Worm (Caenorhabditis elegans) whole organism, young adult: ENCODE measurements around the gene C08E8.5.

Source experiments
- K11D2.4 ChIP-seq: fragments of 200-800 bp; sonication (Bioruptor generic); IDR thresholded peaks from 2 replicates; pipeline ENCODE4 v1.3.6; 2022; ENCODE audit warnings: missing genetic modification reagents, missing genetic modification characterization, missing compliant biosample characterization
- T07F8.4 ChIP-seq: sonication (generic microtip); optimal IDR thresholded peaks from 2 replicates; lab custom pipeline; 2016; ENCODE audit warnings: mild to moderate bottlenecking, missing genetic modification characterization, moderate library complexity, missing compliant biosample characterization
- T26A5.8 ChIP-seq: sonication (generic microtip); optimal IDR thresholded peaks from 2 replicates; lab custom pipeline; 2016; ENCODE audit warnings: missing genetic modification characterization, missing compliant biosample characterization
- akir-1 ChIP-seq: fragments of 200-800 bp; sonication (Bioruptor generic); optimal IDR thresholded peaks from 2 replicates; lab custom pipeline; 2018; ENCODE audit warnings: mild to moderate bottlenecking, missing genetic modification characterization, moderate library complexity, missing compliant biosample characterization
- ama-1 ChIP-seq, 3 experiments: fragments of 150-350 bp in 1 of 3; sonication (generic microtip) in 2 of 3; optimal IDR thresholded peaks; 2 replicates each; lab custom pipeline; 2014 to 2018; ENCODE audit warnings: missing biosample characterization in 2 of 3, missing genetic modification characterization in 2 of 3, missing genetic modification reagents in 2 of 3
- attf-3 ChIP-seq: fragments of 200-800 bp; sonication (Bioruptor generic); conservative IDR thresholded peaks from 2 replicates; pipeline ENCODE4 v1.3.6; 2022; ENCODE audit warnings: missing genetic modification reagents, missing genetic modification characterization, missing compliant biosample characterization
- cebp-1 ChIP-seq, 2 experiments: fragments of 200-800 bp in 1 of 2; sonication (Bioruptor generic) in 1 of 2; sonication (generic microtip) in 1 of 2; IDR thresholded peaks in 1 of 2; optimal IDR thresholded peaks in 1 of 2; 2 replicates each; pipeline versions ENCODE4 v1.3.6 to Lab custom; 2017 to 2022; ENCODE audit warnings: missing compliant biosample characterization in 2 of 2, missing genetic modification characterization in 2 of 2, mild to moderate bottlenecking in 1 of 2, missing genetic modification reagents in 1 of 2, moderate library complexity in 1 of 2
- egl-44 ChIP-seq: fragments of 200-800 bp; sonication (Bioruptor generic); IDR thresholded peaks from 2 replicates; pipeline ENCODE4 v1.3.6; 2022; ENCODE audit warnings: missing genetic modification reagents, missing genetic modification characterization, missing compliant biosample characterization
- hlh-12 ChIP-seq: sonication (generic microtip); optimal IDR thresholded peaks from 2 replicates; lab custom pipeline; 2016; ENCODE audit warnings: missing genetic modification characterization, missing compliant biosample characterization
- hmg-20 ChIP-seq: fragments of 200-800 bp; sonication (Bioruptor generic); IDR thresholded peaks from 2 replicates; pipeline ENCODE4 v1.3.6; 2022; ENCODE audit warnings: missing genetic modification reagents, missing genetic modification characterization, missing compliant biosample characterization
- hsf-1 ChIP-seq: fragments of 200-800 bp; sonication (Bioruptor generic); IDR thresholded peaks from 2 replicates; pipeline ENCODE4 v1.3.6; 2022; ENCODE audit warnings: missing genetic modification reagents, missing genetic modification characterization, missing compliant biosample characterization
- lag-1 ChIP-seq: fragments of 200-800 bp; sonication (Bioruptor generic); IDR thresholded peaks from 2 replicates; pipeline ENCODE4 v1.3.6; 2022; ENCODE audit warnings: missing genetic modification reagents, missing genetic modification characterization, missing compliant biosample characterization
- let-607 ChIP-seq, 2 experiments: fragments of 200-800 bp in 1 of 2; sonication (Bioruptor generic) in 1 of 2; sonication (generic microtip) in 1 of 2; optimal IDR thresholded peaks; 2 replicates each; lab custom pipeline; 2016 to 2018; ENCODE audit warnings: mild to moderate bottlenecking in 2 of 2, missing compliant biosample characterization in 2 of 2, missing genetic modification characterization in 2 of 2, moderate library complexity in 2 of 2, missing genotype in 1 of 2
- lin-40 ChIP-seq: sonication (generic microtip); optimal IDR thresholded peaks from 2 replicates; lab custom pipeline; 2016; ENCODE audit warnings: missing genetic modification characterization, mild to moderate bottlenecking, missing compliant biosample characterization, missing genotype, missing genetic modification reagents
- madf-10 ChIP-seq: sonication (generic microtip); optimal IDR thresholded peaks from 2 replicates; lab custom pipeline; 2016; ENCODE audit warnings: mild to moderate bottlenecking, missing genetic modification characterization, missing compliant biosample characterization
- madf-6 ChIP-seq: fragments of 200-800 bp; sonication (Bioruptor generic); IDR thresholded peaks from 2 replicates; pipeline ENCODE4 v1.3.6; 2022; ENCODE audit warnings: missing genetic modification reagents, missing genetic modification characterization, missing compliant biosample characterization
- mel-28 ChIP-seq: sonication (generic microtip); optimal IDR thresholded peaks from 2 replicates; lab custom pipeline; 2016; ENCODE audit warnings: borderline replicate concordance, mild to moderate bottlenecking, missing genetic modification characterization, missing compliant biosample characterization
- nfyb-1 ChIP-seq: fragments of 200-800 bp; sonication (Bioruptor generic); IDR thresholded peaks from 2 replicates; pipeline ENCODE4 v1.3.6; 2022; ENCODE audit warnings: missing genetic modification reagents, missing genetic modification characterization, missing compliant biosample characterization
- nhr-27 ChIP-seq: fragments of 200-800 bp; sonication (Bioruptor generic); optimal IDR thresholded peaks from 2 replicates; lab custom pipeline; 2018; ENCODE audit warnings: mild to moderate bottlenecking, missing genetic modification characterization, moderate library complexity, missing compliant biosample characterization
- snpc-1.1 ChIP-seq: sonication (generic microtip); optimal IDR thresholded peaks from 2 replicates; lab custom pipeline; 2017; ENCODE audit warnings: missing genetic modification characterization, mild to moderate bottlenecking, missing compliant biosample characterization, antibody characterized with exemption, moderate library complexity, missing genotype, missing genetic modification reagents; ENCODE audit not compliant: insufficient read depth
- snpc-1.3 ChIP-seq: sonication (generic microtip); optimal IDR thresholded peaks from 2 replicates; lab custom pipeline; 2017; ENCODE audit warnings: missing genetic modification characterization, mild to moderate bottlenecking, missing compliant biosample characterization, antibody characterized with exemption, moderate library complexity, missing genotype, missing genetic modification reagents; ENCODE audit not compliant: insufficient read depth
- snpc-3.4 ChIP-seq: sonication (generic microtip); optimal IDR thresholded peaks from 2 replicates; lab custom pipeline; 2017; ENCODE audit warnings: missing genetic modification characterization, mild to moderate bottlenecking, missing compliant biosample characterization, antibody characterized with exemption, moderate library complexity, missing genotype, missing genetic modification reagents
- snpc-4 ChIP-seq, 5 experiments: fragments of 150-350 bp in 1 of 5; sonication (generic microtip) in 4 of 5; optimal IDR thresholded peaks; 2 replicates each; lab custom pipeline; 2014 to 2018; ENCODE audit warnings: missing genetic modification characterization in 5 of 5, missing biosample characterization in 3 of 5, antibody characterized with exemption in 2 of 5, mild to moderate bottlenecking in 2 of 5, missing compliant biosample characterization in 2 of 5, missing genotype in 2 of 5, moderate library complexity in 2 of 5, missing genetic modification reagents in 1 of 5
- tbp1 ChIP-seq: fragments of 200-800 bp; sonication (Bioruptor generic); optimal IDR thresholded peaks from 2 replicates; lab custom pipeline; 2018; ENCODE audit warnings: mild to moderate bottlenecking, missing genetic modification characterization, missing compliant biosample characterization
- tlf-1 ChIP-seq: fragments of 200-800 bp; sonication (Bioruptor generic); optimal IDR thresholded peaks from 2 replicates; lab custom pipeline; 2018; ENCODE audit warnings: mild to moderate bottlenecking, missing genetic modification characterization, missing compliant biosample characterization
- unc-130 ChIP-seq: sonication (generic microtip); optimal IDR thresholded peaks from 2 replicates; lab custom pipeline; 2016; ENCODE audit warnings: missing genetic modification reagents, missing genetic modification characterization, missing compliant biosample characterization
- zfh-2 ChIP-seq: fragments of 200-800 bp; sonication (Bioruptor generic); conservative IDR thresholded peaks from 2 replicates; pipeline ENCODE4 v1.3.6; 2022; ENCODE audit warnings: missing genetic modification reagents, missing genetic modification characterization, missing compliant biosample characterization
- ztf-18 ChIP-seq: sonication (generic microtip); optimal IDR thresholded peaks from 2 replicates; lab custom pipeline; 2016; ENCODE audit warnings: missing genotype, mild to moderate bottlenecking, missing genetic modification characterization, missing compliant biosample characterization
- ztf-28 ChIP-seq: fragments of 200-800 bp; sonication (Bioruptor generic); IDR thresholded peaks from 2 replicates; pipeline ENCODE4 v1.3.6; 2022; ENCODE audit warnings: missing genetic modification reagents, missing genetic modification characterization, missing compliant biosample characterization
- ztf-3 ChIP-seq: fragments of 200-800 bp; sonication (Bioruptor generic); optimal IDR thresholded peaks from 2 replicates; lab custom pipeline; 2018; ENCODE audit warnings: mild to moderate bottlenecking, missing genetic modification characterization, missing compliant biosample characterization

Gene C08E8.5

ce11 chrV:18394203-18394602 lies 34.4 kb upstream of the C08E8.5 start, which contains the start of gene Y51A2B.6:
Gene Y51A2B.6 (minus strand): TSS chrV:18394303.
- TF ChIP-seq mel-28 (tag; lab: Kevin White, UChicago), result no peak
- TF ChIP-seq hsf-1 (GFP tag; lab: Robert Waterston, UW), result no peak
- no peak for TF ChIP-seq attf-3 (GFP tag; lab: Robert Waterston, UW)
- no peak for TF ChIP-seq tlf-1
- no peak for TF ChIP-seq lag-1 (GFP tag; lab: Robert Waterston, UW)
- no peak for TF ChIP-seq lin-40 (tag; lab: Kevin White, UChicago)
- TF ChIP-seq T07F8.4 (tag; lab: Kevin White, UChicago), result no peak
- no peak for TF ChIP-seq snpc-1.3
- no peak for TF ChIP-seq tbp1 (GFP tag; lab: Kevin White, UChicago)
- TF ChIP-seq akir-1 (GFP tag; lab: Kevin White, UChicago), result no peak
- TF ChIP-seq madf-10 (tag; lab: Kevin White, UChicago), result no peak
- TF ChIP-seq unc-130 (GFP tag; lab: Kevin White, UChicago), result no peak
- no peak for TF ChIP-seq madf-6 (GFP tag; lab: Robert Waterston, UW)
- TF ChIP-seq T26A5.8 (tag; lab: Kevin White, UChicago), result no peak
- no peak for TF ChIP-seq ztf-18
- no peak for TF ChIP-seq nfyb-1 (GFP tag; lab: Robert Waterston, UW)
- TF ChIP-seq ztf-3 (GFP tag; lab: Kevin White, UChicago), result no peak
- TF ChIP-seq hmg-20 (GFP tag; lab: Robert Waterston, UW), result no peak
- TF ChIP-seq snpc-4 (GFP tag; optimal IDR thresholded peaks at IDR 0.05; lab: Kevin White, UChicago), result no peak
- no peak for TF ChIP-seq snpc-4 (tag; optimal IDR thresholded peaks at IDR 0.05; lab: Kevin White, UChicago)
- TF ChIP-seq snpc-1.1 (tag; lab: Kevin White, UChicago), result no peak

DNA sequence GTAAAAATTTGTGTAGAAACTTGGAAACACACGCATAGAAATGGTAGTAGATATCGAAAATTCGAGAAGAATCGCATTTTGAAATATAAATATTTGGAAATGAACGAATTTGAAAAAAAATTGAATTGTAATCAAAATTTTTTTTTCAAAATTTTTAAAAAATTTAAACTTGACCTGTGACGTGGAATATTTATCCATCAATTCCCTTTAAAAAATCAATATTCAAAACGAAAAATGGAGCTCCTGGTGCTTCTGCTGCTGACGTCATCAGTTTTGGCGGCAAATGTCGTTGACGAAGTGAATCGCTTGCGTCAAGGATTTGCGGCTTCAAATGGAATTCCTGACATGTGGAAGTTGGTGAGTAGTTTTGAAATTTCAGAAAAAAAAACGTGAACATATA lies 29.3 kb upstream of the C08E8.5 start, which contains the start of the genes Y51A2B.4 and Y51A2B.5:
Gene Y51A2B.4, minus strand, starts transcription at position 101 of the 400 bp plus-strand sequence.
Gene Y51A2B.5, plus strand, starts transcription at position 232 of the 400 bp plus-strand sequence.
- TF ChIP-seq nhr-27, result no peak
- TF ChIP-seq ama-1 (optimal IDR thresholded peaks at IDR 0.05; lab: Kevin White, UChicago), result no peak
- no peak for TF ChIP-seq ama-1 (GFP tag; optimal IDR thresholded peaks at IDR 0.05; lab: Kevin White, UChicago)
- no peak for TF ChIP-seq hlh-12
- no peak for TF ChIP-seq K11D2.4

ce11 chrV:18382590-18382989 lies 22.8 kb upstream of the C08E8.5 start, which contains the start of gene nhr-288:
Gene nhr-288 (minus strand): TSS chrV:18382690.
- no peak for TF ChIP-seq cebp-1 (GFP tag; IDR thresholded peaks at IDR 0.05; lab: Robert Waterston, UW)
- no peak for TF ChIP-seq cebp-1 (tag; optimal IDR thresholded peaks at IDR 0.05; lab: Kevin White, UChicago)
- TF ChIP-seq let-607 (tag; optimal IDR thresholded peaks at IDR 0.05; lab: Kevin White, UChicago), result no peak

- TF ChIP-seq ztf-28 (GFP tag; lab: Robert Waterston, UW) (no peak), egl-44 (GFP tag; lab: Robert Waterston, UW) (no peak)
Observed at ce11 chrV:18378819-18379218, 19.0 kb upstream of the C08E8.5 start, which contains the start of gene Y51A2B.8. Gene Y51A2B.8 (plus strand): TSS chrV:18379119.

DNA sequence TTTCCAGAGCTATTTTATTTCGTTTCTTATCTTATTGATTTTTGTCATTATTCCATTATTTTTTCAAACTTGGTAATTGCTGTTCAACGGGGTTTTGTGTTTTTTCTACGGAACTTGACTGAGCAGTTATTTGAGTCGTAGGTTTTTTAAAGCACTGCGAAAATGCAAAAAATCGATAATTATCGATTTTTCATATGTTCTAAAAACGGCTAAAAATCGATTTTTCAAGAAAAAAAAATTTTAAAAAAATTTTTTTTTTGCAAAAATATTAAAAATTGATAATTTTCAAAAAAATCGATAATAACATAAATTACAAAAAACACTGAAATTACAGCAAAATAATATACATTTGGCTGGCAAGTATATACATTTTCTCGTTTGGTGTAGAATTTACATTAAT lies 15.8 kb upstream of the C08E8.5 start:
- TF ChIP-seq ztf-18 (no peak), snpc-3.4 (tag; lab: Kevin White, UChicago) (no peak), zfh-2 (GFP tag; lab: Robert Waterston, UW) (no peak)
- TF ChIP-seq, all 124 proteins: peak for 0
